Worm (Caenorhabditis elegans) whole organism, L4 larva: ENCODE results near the gene C45G9.9.

Source experiments
- mdl-1 ChIP-seq, 2 experiments: fragments of 150-350 bp in 1 of 2; sonication (generic microtip) in 1 of 2; optimal IDR thresholded peaks; 2 replicates each; lab custom pipeline; 2014 to 2017; ENCODE audit warnings: missing biosample characterization in 2 of 2, missing genetic modification characterization in 2 of 2
- nhr-237 ChIP-seq: sonication (generic microtip); optimal IDR thresholded peaks from 2 replicates; lab custom pipeline; 2017; ENCODE audit warnings: missing biosample characterization, missing genetic modification characterization
- snpc-4 ChIP-seq: fragments of 150-350 bp; optimal IDR thresholded peaks from 2 replicates; lab custom pipeline; 2014; ENCODE audit warnings: missing biosample characterization, missing genetic modification characterization
- unc-39 ChIP-seq: sonication (generic microtip); optimal IDR thresholded peaks from 2 replicates; lab custom pipeline; 2017; ENCODE audit warnings: missing biosample characterization, missing genetic modification characterization
- ztf-11 ChIP-seq: fragments of 150-350 bp; optimal IDR thresholded peaks from 2 replicates; lab custom pipeline; 2014; ENCODE audit warnings: missing biosample characterization, missing genetic modification characterization

- no peak for TF ChIP-seq snpc-4
- TF ChIP-seq mdl-1 (tag; optimal IDR thresholded peaks at IDR 0.05; lab: Kevin White, UChicago) = no peak
- TF ChIP-seq unc-39 = no peak
- no peak for TF ChIP-seq ztf-11 (tag; lab: Kevin White, UChicago)
- TF ChIP-seq nhr-237 (tag; lab: Kevin White, UChicago) = no peak
These were observed 3.7 kb downstream of the C45G9.9 start, which contains the start of gene C45G9.15 for ce11 chrIII:5051949-5052348.
